Worm (Caenorhabditis elegans) whole organism, late embryonic: ENCODE measurements around the gene moa-1.

Experiments
- ceh-24 ChIP-seq: sonication (generic microtip); optimal IDR thresholded peaks from 2 replicates; lab custom pipeline; 2016; ENCODE audit warnings: mild to moderate bottlenecking, missing genetic modification characterization, missing compliant biosample characterization
- gmeb-2 ChIP-seq: sonication (generic microtip); optimal IDR thresholded peaks from 2 replicates; lab custom pipeline; 2016; ENCODE audit warnings: missing genetic modification characterization, inconsistent platforms, missing compliant biosample characterization
- nhr-11 ChIP-seq: fragments of 150-350 bp; optimal IDR thresholded peaks from 2 replicates; lab custom pipeline; 2014; ENCODE audit warnings: missing biosample characterization, missing genetic modification characterization
- pha-4 ChIP-seq: fragments of 150-350 bp; optimal IDR thresholded peaks from 2 replicates; lab custom pipeline; 2018; ENCODE audit warnings: missing biosample characterization, missing genetic modification reagents, missing genetic modification characterization
- pros-1 ChIP-seq: fragments of 150-350 bp; optimal IDR thresholded peaks from 2 replicates; lab custom pipeline; 2014; ENCODE audit warnings: missing biosample characterization, missing genetic modification reagents, missing genetic modification characterization
- unc-55 ChIP-seq: sonication (generic microtip); optimal IDR thresholded peaks from 2 replicates; lab custom pipeline; 2017; ENCODE audit warnings: missing biosample characterization, missing genetic modification reagents, missing genetic modification characterization

- no peak for TF ChIP-seq nhr-11 (tag; lab: Kevin White, UChicago)
- TF ChIP-seq pha-4 (tag; lab: Kevin White, UChicago), result no peak
- TF ChIP-seq pros-1, result no peak
- no peak for TF ChIP-seq unc-55 (GFP tag; lab: Kevin White, UChicago)
- no peak for TF ChIP-seq ceh-24 (tag; lab: Kevin White, UChicago)
- TF ChIP-seq gmeb-2, result no peak
These were observed at the start of gene moa-1 for ce11 chrIII:1969802-1970201.
